Worm (Caenorhabditis elegans): ENCODE data around the gene C04H5.1.
A peak's percentile ranks its signal among the peaks of the same experiment; 100 is the strongest.

Gene C04H5.1

DNA sequence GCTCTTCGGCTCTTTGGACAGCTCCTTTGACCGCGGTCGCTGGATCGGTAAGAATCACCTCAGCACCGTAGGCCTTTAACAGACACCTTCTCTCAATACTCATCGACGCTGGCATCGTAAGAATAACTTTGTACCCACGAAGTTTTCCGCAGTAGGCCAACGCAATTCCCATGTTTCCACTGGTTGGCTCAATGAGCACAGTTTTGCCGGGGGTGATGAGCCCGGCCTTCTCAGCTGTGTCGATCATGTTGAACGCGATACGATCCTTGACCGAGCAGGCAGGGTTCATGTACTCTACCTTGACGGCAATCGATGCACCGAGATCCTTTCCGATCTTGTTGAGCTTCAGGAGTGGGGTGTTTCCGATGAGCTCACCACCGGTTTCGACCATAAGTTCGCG lies 40.1 kb upstream of the C04H5.1 start:
- no peak for TF ChIP-seq fkh-10 (GFP tag; optimal IDR thresholded peaks at IDR 0.05)
- TF ChIP-seq daf-8 (GFP tag; IDR thresholded peaks at IDR 0.05), result no peak
- TF ChIP-seq set-16 (GFP tag; IDR thresholded peaks at IDR 0.05), result peak; percentile 34; the same call in 1 of the 2 replicates
- TF ChIP-seq aha-1 (tag), result peak; percentile 33
- no peak for TF ChIP-seq fos-1 (tag; optimal IDR thresholded peaks at IDR 0.05)
- no peak for TF ChIP-seq zip-2 (tag; optimal IDR thresholded peaks at IDR 0.05)
- TF ChIP-seq ceh-44 (GFP tag; IDR thresholded peaks at IDR 0.05), result no peak
- TF ChIP-seq ceh-20 (GFP tag; IDR thresholded peaks at IDR 0.05), result no peak
- TF ChIP-seq egl-43 (GFP tag; IDR thresholded peaks at IDR 0.05), result 0 out of 2 replicates have a peak, but pooled peaks have one; percentile 8

DNA sequence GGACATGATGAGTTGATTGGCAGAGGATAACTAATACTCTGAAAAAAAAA lies 39.9 kb upstream of the C04H5.1 start, which contains the start of gene cysl-2:
TSS of gene cysl-2 (minus strand) at position 38 of the 50 bp plus-strand sequence.
- TF ChIP-seq zfp-3 (GFP tag; conservative IDR thresholded peaks at IDR 0.05) (peak; percentile 9; the same call in 1 of the 2 replicates), hmg-1.1 (GFP tag; IDR thresholded peaks at IDR 0.05) (no peak)

DNA sequence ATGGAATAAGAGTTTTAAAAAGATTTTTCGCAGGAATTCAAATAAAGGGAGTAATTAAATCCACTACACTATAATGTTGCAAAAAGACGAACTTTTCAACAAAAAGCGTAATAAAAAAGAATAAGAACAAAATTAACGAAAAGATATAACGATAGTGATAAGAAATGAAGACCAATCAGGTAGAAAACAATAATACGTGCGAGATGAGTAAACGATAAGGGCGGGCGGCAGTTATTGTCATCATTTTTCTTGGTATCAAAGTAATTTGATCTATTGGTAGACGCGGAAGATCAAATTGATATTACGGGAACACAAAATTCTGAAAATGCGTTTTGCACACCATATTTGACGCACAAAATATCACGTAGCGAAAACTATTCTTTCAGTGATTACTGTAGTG lies 39.6 kb upstream of the C04H5.1 start:
- peak; percentile 17 for TF ChIP-seq hlh-11 (tag; optimal IDR thresholded peaks at IDR 0.05)
- peak; percentile 32 for TF ChIP-seq nhr-77 (tag; optimal IDR thresholded peaks at IDR 0.05)
- peak in 1 of 2 experiments; percentile 82 for TF ChIP-seq hif-1 (tag; optimal IDR thresholded peaks at IDR 0.05)
- TF ChIP-seq daf-16 (GFP tag; optimal IDR thresholded peaks at IDR 0.05), result no peak
- peak; percentile 63 for TF ChIP-seq daf-16 (tag; optimal IDR thresholded peaks at IDR 0.05)
- TF ChIP-seq R02D3.7 (tag; optimal IDR thresholded peaks at IDR 0.05), result no peak
- peak; percentile 61 for TF ChIP-seq nhr-28 (tag; optimal IDR thresholded peaks at IDR 0.05)
- TF ChIP-seq lin-1 (GFP tag; IDR thresholded peaks at IDR 0.05), result no peak
- TF ChIP-seq dve-1 (tag; optimal IDR thresholded peaks at IDR 0.05; ENCODE audit: insufficient read depth), result peak; percentile 64

ce11 chrII:14495341-14495740 lies 38.8 kb upstream of the C04H5.1 start:
- TF ChIP-seq lsy-2 (tag; optimal IDR thresholded peaks at IDR 0.05) (peak in 1 of 2 experiments; percentile 13), D1046.2 (GFP tag; IDR thresholded peaks at IDR 0.05) (no peak), mxl-2 (GFP tag; conservative IDR thresholded peaks at IDR 0.05) (no peak), F10B5.3 (tag; optimal IDR thresholded peaks at IDR 0.05) (no peak), gei-8 (GFP tag; optimal IDR thresholded peaks at IDR 0.05) (no peak), dmd-8 (GFP tag; IDR thresholded peaks at IDR 0.05) (no peak), R02D3.7 (tag; optimal IDR thresholded peaks at IDR 0.05) (no peak), Y75B8A.6 (GFP tag; IDR thresholded peaks at IDR 0.05) (no peak), mxl-3 (GFP tag; optimal IDR thresholded peaks at IDR 0.05) (peak; percentile 40), dmd-6 (GFP tag; IDR thresholded peaks at IDR 0.05) (peak; percentile 30), nhr-42 (GFP tag; IDR thresholded peaks at IDR 0.05) (no peak), aha-1 (tag) (peak; percentile 96), tag-97 (GFP tag; IDR thresholded peaks at IDR 0.05) (no peak), saeg-2 (GFP tag; IDR thresholded peaks at IDR 0.05) (no peak), ces-1 (GFP tag; optimal IDR thresholded peaks at IDR 0.05) (no peak), pha-4 (GFP tag; IDR thresholded peaks at IDR 0.05) (no peak), pha-4 (tag; optimal IDR thresholded peaks at IDR 0.05) (no peak), ama-1 (optimal IDR thresholded peaks at IDR 0.05) (peak; percentile 4), unc-39 (tag; optimal IDR thresholded peaks at IDR 0.05) (no peak), mes-2 (tag; optimal IDR thresholded peaks at IDR 0.05; ENCODE audit: poor library complexity, severe bottlenecking) (no peak), zfp-2 (tag; optimal IDR thresholded peaks at IDR 0.05) (no peak), zag-1 (tag; optimal IDR thresholded peaks at IDR 0.05) (no peak), ctbp-1 (GFP tag; IDR thresholded peaks at IDR 0.05) (no peak), madf-5 (GFP tag; IDR thresholded peaks at IDR 0.05) (no peak), Y5F2A.4 (GFP tag; optimal IDR thresholded peaks at IDR 0.05) (no peak), hlh-11 (tag; optimal IDR thresholded peaks at IDR 0.05) (peak; percentile 43), nhr-6 (tag; optimal IDR thresholded peaks at IDR 0.05) (peak; percentile 36), Y48G9A.11 (GFP tag; IDR thresholded peaks at IDR 0.05) (no peak), nhr-28 (tag; optimal IDR thresholded peaks at IDR 0.05) (peak; percentile 64), duxl-1 (tag; optimal IDR thresholded peaks at IDR 0.05; ENCODE audit: poor library complexity) (no peak), unc-130 (GFP tag; optimal IDR thresholded peaks at IDR 0.05) (no peak), daf-16 (GFP tag; optimal IDR thresholded peaks at IDR 0.05) (no peak), daf-16 (tag; optimal IDR thresholded peaks at IDR 0.05) (peak; percentile 0), nhr-77 (tag; optimal IDR thresholded peaks at IDR 0.05) (no peak), ceh-32 (tag; optimal IDR thresholded peaks at IDR 0.05; ENCODE audit: poor library complexity) (no peak)

Measured in whole organism, L4 larva.